Worm (Caenorhabditis elegans) whole organism, L4/young adult: ENCODE results near the gene pinn-1.
"Not testable (repeated sequence)": the region's sequence is repeated elsewhere in the genome, so short reads cannot be mapped to it uniquely, and the experiment has no call there.

ENCODE experiments used
- W03F9.2 ChIP-seq: fragments of 150-350 bp; optimal IDR thresholded peaks from 2 replicates; lab custom pipeline; 2014; ENCODE audit warnings: missing biosample characterization, missing genetic modification characterization
- dao-5 ChIP-seq: sonication (generic microtip); optimal IDR thresholded peaks from 2 replicates; lab custom pipeline; 2016; ENCODE audit warnings: missing genotype, missing genetic modification characterization, moderate library complexity, missing compliant biosample characterization
- him-1 ChIP-seq: sonication (generic microtip); optimal IDR thresholded peaks from 2 replicates; lab custom pipeline; 2016; ENCODE audit warnings: missing genotype, missing genetic modification reagents, missing genetic modification characterization, missing compliant biosample characterization

DNA sequence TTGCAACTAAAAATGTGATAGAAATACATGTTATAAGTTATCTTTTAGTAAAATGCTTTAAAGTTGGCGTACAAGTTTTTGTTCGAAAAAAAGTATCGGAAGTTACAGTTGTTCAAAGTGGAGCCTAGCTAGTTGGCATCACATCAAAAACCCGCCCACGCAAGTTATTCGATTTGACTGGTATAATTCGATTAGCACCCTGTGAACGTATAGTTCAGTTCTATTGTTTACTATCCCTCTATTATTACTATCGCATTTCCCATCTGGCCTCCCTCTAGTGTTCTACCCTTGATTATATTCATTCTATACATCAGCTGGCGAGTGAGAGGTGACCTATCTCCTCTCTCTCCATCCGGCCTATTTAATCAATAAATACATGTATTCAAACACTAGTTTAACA lies 49.8 kb downstream of the pinn-1 start, which contains the start of gene Y110A2AL.4:
- not testable (repeated sequence) for TF ChIP-seq him-1 (tag; lab: Kevin White, UChicago); dao-5; W03F9.2 (tag; lab: Kevin White, UChicago)
